Worm (Caenorhabditis elegans) whole organism, L3 larva: ENCODE measurements around the gene tbc-6.

Experiments
- elt-3 ChIP-seq, 3 experiments: fragments of 150-350 bp in 1 of 3; sonication (generic microtip) in 2 of 3; optimal IDR thresholded peaks; 2 replicates in 2 of 3; 4 replicates in 1 of 3; lab custom pipeline; 2014 to 2017; ENCODE audit warnings: missing biosample characterization in 3 of 3, missing genetic modification characterization in 3 of 3
- fkh-10 ChIP-seq: sonication (generic microtip); optimal IDR thresholded peaks from 2 replicates; lab custom pipeline; 2017; ENCODE audit warnings: missing biosample characterization, missing genetic modification reagents, missing genetic modification characterization
- nhr-11 ChIP-seq: fragments of 150-350 bp; optimal IDR thresholded peaks from 2 replicates; lab custom pipeline; 2014; ENCODE audit warnings: missing biosample characterization, missing genetic modification characterization
- nhr-237 ChIP-seq: fragments of 150-350 bp; optimal IDR thresholded peaks from 2 replicates; lab custom pipeline; 2014; ENCODE audit warnings: missing biosample characterization, missing genetic modification characterization
- nhr-28 ChIP-seq: fragments of 150-350 bp; optimal IDR thresholded peaks from 2 replicates; lab custom pipeline; 2014; ENCODE audit warnings: missing biosample characterization, missing genetic modification characterization
- pha-4 ChIP-seq: fragments of 150-350 bp; optimal IDR thresholded peaks from 2 replicates; lab custom pipeline; 2014; ENCODE audit warnings: missing biosample characterization, missing genetic modification reagents, missing genetic modification characterization
- unc-39 ChIP-seq: sonication (generic microtip); optimal IDR thresholded peaks from 4 replicates; lab custom pipeline; 2017; ENCODE audit warnings: missing biosample characterization, missing genetic modification characterization
- unc-62 ChIP-seq: fragments of 150-350 bp; sonication (generic microtip); optimal IDR thresholded peaks from 4 replicates; lab custom pipeline; 2014; ENCODE audit warnings: missing biosample characterization, missing genetic modification reagents, missing genetic modification characterization
- ztf-11 ChIP-seq: fragments of 150-350 bp; optimal IDR thresholded peaks from 2 replicates; lab custom pipeline; 2014; ENCODE audit warnings: missing biosample characterization, missing genetic modification characterization

- TF ChIP-seq nhr-28 (tag; lab: Kevin White, UChicago) (no peak), nhr-11 (tag; lab: Kevin White, UChicago) (no peak), pha-4 (no peak), nhr-237 (no peak), elt-3 (tag; optimal IDR thresholded peaks at IDR 0.05; lab: Kevin White, UChicago) (no peak), unc-62 (GFP tag; lab: Kevin White, UChicago) (peak; percentile 51), unc-39 (no peak), ztf-11 (tag; lab: Kevin White, UChicago) (no peak), fkh-10 (GFP tag; lab: Kevin White, UChicago) (no peak)
Observed at ce11 chrII:6823912-6824311, 24.0 kb upstream of the tbc-6 start.
